Worm (Caenorhabditis elegans) whole organism, L1 larva: ENCODE measurements around the gene tpst-1.

Source experiments
- C34B4.2 ChIP-seq: sonication (generic microtip); optimal IDR thresholded peaks from 2 replicates; lab custom pipeline; 2017; ENCODE audit warnings: mild to moderate bottlenecking, missing genetic modification characterization, missing compliant biosample characterization
- F16B12.6 ChIP-seq: fragments of 150-350 bp; optimal IDR thresholded peaks from 2 replicates; lab custom pipeline; 2014; ENCODE audit warnings: missing biosample characterization, missing genetic modification characterization
- Y116A8C.19 ChIP-seq: sonication (generic microtip); optimal IDR thresholded peaks from 2 replicates; lab custom pipeline; 2016; ENCODE audit warnings: missing compliant biosample characterization, missing genetic modification characterization, borderline replicate concordance
- aly-2 ChIP-seq: fragments of 150-350 bp; optimal IDR thresholded peaks from 2 replicates; lab custom pipeline; 2014; ENCODE audit warnings: missing biosample characterization, missing genetic modification characterization
- ama-1 ChIP-seq: fragments of 150-350 bp; optimal IDR thresholded peaks from 2 replicates; lab custom pipeline; 2014
- blmp-1 ChIP-seq: fragments of 150-350 bp; optimal IDR thresholded peaks from 2 replicates; lab custom pipeline; 2014; ENCODE audit warnings: missing biosample characterization, missing genetic modification characterization
- ceh-63 ChIP-seq: fragments of 200-800 bp; sonication (Bioruptor generic); optimal IDR thresholded peaks from 2 replicates; lab custom pipeline; 2018; ENCODE audit warnings: mild to moderate bottlenecking, missing genetic modification characterization, missing compliant biosample characterization
- ceh-82 ChIP-seq, 3 experiments: fragments of 150-350 bp in 1 of 3; sonication (generic microtip) in 2 of 3; optimal IDR thresholded peaks; 2 replicates each; lab custom pipeline; 2014 to 2017; ENCODE audit warnings: missing biosample characterization in 3 of 3, missing genetic modification characterization in 3 of 3
- dpl-1 ChIP-seq, 3 experiments: fragments of 150-350 bp in 2 of 3; sonication (generic microtip) in 1 of 3; optimal IDR thresholded peaks; 2 replicates each; lab custom pipeline; 2014 to 2017; ENCODE audit warnings: missing biosample characterization in 3 of 3, missing genetic modification characterization in 3 of 3, missing genetic modification reagents in 3 of 3
- dsc-1 ChIP-seq: sonication (generic microtip); optimal IDR thresholded peaks from 2 replicates; lab custom pipeline; 2016; ENCODE audit warnings: mild to moderate bottlenecking, missing genetic modification characterization, missing compliant biosample characterization
- efl-1 ChIP-seq, 4 experiments: fragments of 150-350 bp; optimal IDR thresholded peaks in 3 of 4; peaks in 1 of 4; 1 replicate in 1 of 4; 2 replicates in 3 of 4; lab custom pipeline; 2014; ENCODE audit warnings: missing biosample characterization in 2 of 4, missing genetic modification characterization in 2 of 4, missing genetic modification reagents in 2 of 4
- efl-3 ChIP-seq: fragments of 200-800 bp; sonication (Bioruptor generic); optimal IDR thresholded peaks from 2 replicates; lab custom pipeline; 2018; ENCODE audit warnings: mild to moderate bottlenecking, missing genetic modification characterization, missing compliant biosample characterization
- egl-13 ChIP-seq: sonication (generic microtip); optimal IDR thresholded peaks from 2 replicates; lab custom pipeline; 2016; ENCODE audit warnings: missing genotype, missing genetic modification reagents, missing genetic modification characterization, missing compliant biosample characterization
- elt-2 ChIP-seq: sonication (generic microtip); optimal IDR thresholded peaks from 2 replicates; lab custom pipeline; 2016; ENCODE audit warnings: missing genetic modification characterization, mild to moderate bottlenecking, inconsistent platforms, missing compliant biosample characterization, missing genetic modification reagents
- elt-3 ChIP-seq, 6 experiments: fragments of 150-350 bp in 1 of 6; sonication (generic microtip); optimal IDR thresholded peaks; 2 replicates each; lab custom pipeline; 2017 to 2018; ENCODE audit warnings: missing biosample characterization in 6 of 6, missing genetic modification characterization in 6 of 6, inconsistent platforms in 1 of 6
- fkh-8 ChIP-seq: sonication (generic microtip); optimal IDR thresholded peaks from 2 replicates; lab custom pipeline; 2016; ENCODE audit warnings: mild to moderate bottlenecking, missing genetic modification characterization, missing compliant biosample characterization
- hlh-4 ChIP-seq: sonication (generic microtip); optimal IDR thresholded peaks from 2 replicates; lab custom pipeline; 2016; ENCODE audit warnings: mild to moderate bottlenecking, missing genetic modification characterization, missing compliant biosample characterization
- hpl-2 ChIP-seq: fragments of 150-350 bp; optimal IDR thresholded peaks from 2 replicates; lab custom pipeline; 2014; ENCODE audit warnings: missing biosample characterization, missing genetic modification reagents, missing genetic modification characterization
- irx-1 ChIP-seq: sonication (generic microtip); optimal IDR thresholded peaks from 2 replicates; lab custom pipeline; 2016; ENCODE audit warnings: missing genetic modification characterization, missing compliant biosample characterization
- jun-1 ChIP-seq: fragments of 150-350 bp; optimal IDR thresholded peaks from 2 replicates; lab custom pipeline; 2014; ENCODE audit warnings: missing biosample characterization, missing genetic modification reagents, missing genetic modification characterization
- lin-13 ChIP-seq: fragments of 150-350 bp; optimal IDR thresholded peaks from 2 replicates; lab custom pipeline; 2014; ENCODE audit warnings: missing biosample characterization, missing genetic modification reagents, missing genetic modification characterization
- lin-14 ChIP-seq: fragments of 200-800 bp; sonication (Bioruptor generic); optimal IDR thresholded peaks from 2 replicates; lab custom pipeline; 2018; ENCODE audit warnings: mild to moderate bottlenecking, missing genetic modification characterization, moderate library complexity, missing compliant biosample characterization
- lin-15B ChIP-seq: fragments of 150-350 bp; sonication (generic microtip); optimal IDR thresholded peaks from 3 replicates; lab custom pipeline; 2014; ENCODE audit warnings: missing biosample characterization, missing genetic modification characterization
- lin-39 ChIP-seq: fragments of 150-350 bp; optimal IDR thresholded peaks from 2 replicates; lab custom pipeline; 2014; ENCODE audit warnings: missing biosample characterization, missing genetic modification reagents, missing genetic modification characterization
- lir-3 ChIP-seq: sonication (generic microtip); optimal IDR thresholded peaks from 2 replicates; lab custom pipeline; 2016; ENCODE audit warnings: mild to moderate bottlenecking, missing genetic modification characterization, moderate library complexity, missing compliant biosample characterization; ENCODE audit not compliant: poor library complexity
- mab-9 ChIP-seq: fragments of 200-800 bp; sonication (Bioruptor generic); IDR thresholded peaks from 2 replicates; pipeline ENCODE4 v1.3.6; 2022; ENCODE audit warnings: missing genetic modification reagents, missing genetic modification characterization, missing compliant biosample characterization
- mef-2 ChIP-seq: fragments of 150-350 bp; optimal IDR thresholded peaks from 2 replicates; lab custom pipeline; 2014; ENCODE audit warnings: missing biosample characterization, missing genetic modification characterization
- mep-1 ChIP-seq: fragments of 150-350 bp; optimal IDR thresholded peaks from 2 replicates; lab custom pipeline; 2014; ENCODE audit warnings: missing biosample characterization, missing genetic modification characterization
- nhr-11 ChIP-seq: fragments of 150-350 bp; optimal IDR thresholded peaks from 2 replicates; lab custom pipeline; 2014; ENCODE audit warnings: missing biosample characterization, missing genetic modification characterization
- nhr-12 ChIP-seq: sonication (generic microtip); optimal IDR thresholded peaks from 2 replicates; lab custom pipeline; 2017; ENCODE audit warnings: missing biosample characterization, missing genetic modification characterization
- nhr-19 ChIP-seq: fragments of 200-800 bp; sonication (Bioruptor generic); conservative IDR thresholded peaks from 2 replicates; pipeline ENCODE4 v1.3.6; 2022; ENCODE audit warnings: missing genetic modification characterization, missing compliant biosample characterization
- nhr-237 ChIP-seq: fragments of 150-350 bp; optimal IDR thresholded peaks from 2 replicates; lab custom pipeline; 2014; ENCODE audit warnings: missing biosample characterization, missing genetic modification characterization
- nhr-28 ChIP-seq: fragments of 150-350 bp; optimal IDR thresholded peaks from 2 replicates; lab custom pipeline; 2014; ENCODE audit warnings: missing biosample characterization, missing genetic modification characterization
- nhr-47 ChIP-seq: sonication (generic microtip); optimal IDR thresholded peaks from 2 replicates; lab custom pipeline; 2016; ENCODE audit warnings: mild to moderate bottlenecking, missing genetic modification characterization, moderate library complexity, missing compliant biosample characterization
- nhr-76 ChIP-seq: sonication (generic microtip); optimal IDR thresholded peaks from 2 replicates; lab custom pipeline; 2017; ENCODE audit warnings: missing biosample characterization, missing genetic modification characterization
- nhr-77 ChIP-seq: fragments of 150-350 bp; optimal IDR thresholded peaks from 2 replicates; lab custom pipeline; 2014; ENCODE audit warnings: missing biosample characterization, missing genetic modification characterization
- nhr-85 ChIP-seq: sonication (generic microtip); peaks from one replicate; lab custom pipeline; 2016; ENCODE audit warnings: missing genetic modification characterization, inconsistent platforms, missing compliant biosample characterization
- pag-3 ChIP-seq: sonication (generic microtip); optimal IDR thresholded peaks from 2 replicates; lab custom pipeline; 2017; ENCODE audit warnings: missing genetic modification characterization, mild to moderate bottlenecking, missing compliant biosample characterization, antibody characterized with exemption, borderline replicate concordance; ENCODE audit not compliant: insufficient read depth
- pax-3 ChIP-seq: fragments of 200-800 bp; sonication (Bioruptor generic); optimal IDR thresholded peaks from 2 replicates; lab custom pipeline; 2018; ENCODE audit warnings: mild to moderate bottlenecking, missing genetic modification characterization, moderate library complexity, missing compliant biosample characterization
- pqm-1 ChIP-seq: sonication (generic microtip); optimal IDR thresholded peaks from 3 replicates; lab custom pipeline; 2017; ENCODE audit warnings: missing biosample characterization, missing genetic modification characterization
- skn-1 ChIP-seq: fragments of 150-350 bp; optimal IDR thresholded peaks from 2 replicates; lab custom pipeline; 2014; ENCODE audit warnings: missing biosample characterization, missing genetic modification characterization
- snpc-4 ChIP-seq: fragments of 150-350 bp; optimal IDR thresholded peaks from 2 replicates; lab custom pipeline; 2014; ENCODE audit warnings: missing biosample characterization, missing genetic modification characterization
- snu-23 ChIP-seq: sonication (generic microtip); optimal IDR thresholded peaks from 2 replicates; lab custom pipeline; 2016; ENCODE audit warnings: missing genetic modification characterization, missing compliant biosample characterization
- sox-4 ChIP-seq: sonication (generic microtip); optimal IDR thresholded peaks from 2 replicates; lab custom pipeline; 2016; ENCODE audit warnings: missing genetic modification characterization, missing compliant biosample characterization
- swsn-7 ChIP-seq: sonication (generic microtip); optimal IDR thresholded peaks from 2 replicates; lab custom pipeline; 2016; ENCODE audit warnings: missing genetic modification characterization, missing compliant biosample characterization
- tbx-2 ChIP-seq: sonication (generic microtip); optimal IDR thresholded peaks from 2 replicates; lab custom pipeline; 2016; ENCODE audit warnings: missing genetic modification characterization, missing compliant biosample characterization
- unc-130 ChIP-seq: fragments of 150-350 bp; optimal IDR thresholded peaks from 2 replicates; lab custom pipeline; 2017; ENCODE audit warnings: missing biosample characterization, missing genetic modification characterization, inconsistent platforms
- unc-86 ChIP-seq: sonication (generic microtip); optimal IDR thresholded peaks from 2 replicates; lab custom pipeline; 2016; ENCODE audit warnings: missing genetic modification characterization, missing compliant biosample characterization
- unc-98 ChIP-seq: fragments of 200-800 bp; sonication (Bioruptor generic); IDR thresholded peaks from 2 replicates; pipeline ENCODE4 v1.3.6; 2022; ENCODE audit warnings: missing genetic modification characterization, missing compliant biosample characterization
- zag-1 ChIP-seq: fragments of 150-350 bp; optimal IDR thresholded peaks from 2 replicates; lab custom pipeline; 2014; ENCODE audit warnings: missing biosample characterization, missing genetic modification characterization
- zip-4 ChIP-seq: fragments of 200-800 bp; sonication (Bioruptor generic); optimal IDR thresholded peaks from 2 replicates; lab custom pipeline; 2018; ENCODE audit warnings: mild to moderate bottlenecking, missing genetic modification characterization, moderate library complexity, missing compliant biosample characterization
- ztf-11 ChIP-seq, 2 experiments: sonication (generic microtip); optimal IDR thresholded peaks; 2 replicates each; lab custom pipeline; 2016 to 2017; ENCODE audit warnings: missing genetic modification characterization in 2 of 2, missing biosample characterization in 1 of 2, missing compliant biosample characterization in 1 of 2
- ztf-4 ChIP-seq: fragments of 150-350 bp; optimal IDR thresholded peaks from 2 replicates; lab custom pipeline; 2014; ENCODE audit warnings: missing biosample characterization, missing genetic modification characterization

tpst-1 gene

ce11 chrIII:12615859-12616439 lies 46.1 kb downstream of the tpst-1 start (continued):
- TF ChIP-seq lin-39 (no peak), zag-1 (tag; lab: Kevin White, UChicago) (no peak), skn-1 (tag; lab: Kevin White, UChicago) (no peak), pax-3 (tag; lab: Kevin White, UChicago) (peak; percentile 79), nhr-47 (peak; percentile 82), mef-2 (no peak), nhr-28 (tag; lab: Kevin White, UChicago) (no peak), sox-4 (tag; lab: Kevin White, UChicago) (peak; percentile 82), C34B4.2 (tag; lab: Kevin White, UChicago) (no peak), aly-2 (tag; lab: Kevin White, UChicago) (no peak), snpc-4 (no peak), lin-14 (GFP tag; lab: Kevin White, UChicago) (peak; percentile 29), swsn-7 (peak; percentile 40), lin-15B (no peak), lir-3 (no peak), Y116A8C.19 (no peak), zip-4 (GFP tag; lab: Kevin White, UChicago) (no peak), jun-1 (tag; lab: Kevin White, UChicago) (peak; percentile 29), elt-3 (tag; optimal IDR thresholded peaks at IDR 0.05; lab: Kevin White, UChicago) (no peak), nhr-12 (tag; lab: Kevin White, UChicago) (no peak), dpl-1 (GFP tag; optimal IDR thresholded peaks at IDR 0.05; lab: Kevin White, UChicago) (no peak), mep-1 (tag; lab: Kevin White, UChicago) (peak; percentile 24), nhr-76 (tag; lab: Kevin White, UChicago) (no peak), lin-13 (GFP tag; lab: Kevin White, UChicago) (no peak), ceh-82 (tag; optimal IDR thresholded peaks at IDR 0.05; lab: Kevin White, UChicago) (no peak), unc-130 (tag; lab: Kevin White, UChicago) (no peak), irx-1 (tag; lab: Kevin White, UChicago) (peak; percentile 1), nhr-85 (tag; lab: Kevin White, UChicago) (no peak), nhr-19 (no peak), elt-2 (tag; lab: Kevin White, UChicago) (no peak), ztf-4 (peak; percentile 55), unc-86 (tag; lab: Kevin White, UChicago) (peak; percentile 36), hpl-2 (no peak), mab-9 (GFP tag; lab: Robert Waterston, UW) (no peak), dsc-1 (peak; percentile 92), F16B12.6 (tag; lab: Kevin White, UChicago) (no peak), pqm-1 (no peak), ztf-11 (tag; optimal IDR thresholded peaks at IDR 0.05; lab: Kevin White, UChicago) (no peak), pag-3 (tag; lab: Kevin White, UChicago) (no peak), snu-23 (GFP tag; lab: Kevin White, UChicago) (no peak), nhr-77 (tag; lab: Kevin White, UChicago) (peak; percentile 0), nhr-237 (tag; lab: Kevin White, UChicago) (no peak), ceh-63 (GFP tag; lab: Kevin White, UChicago) (no peak), efl-1 (optimal IDR thresholded peaks at IDR 0.05; lab: Kevin White, UChicago) (no peak), efl-1 (GFP tag; optimal IDR thresholded peaks at IDR 0.05 in 1 of 2; lab: Kevin White, UChicago) (no peak), hlh-4 (peak; percentile 57), blmp-1 (no peak), nhr-11 (no peak), tbx-2 (tag; lab: Kevin White, UChicago) (no peak), efl-3 (no peak), egl-13 (tag; lab: Kevin White, UChicago) (peak; percentile 75), fkh-8 (tag; lab: Kevin White, UChicago) (peak; percentile 95), ama-1 (lab: Kevin White, UChicago) (no peak), unc-98 (no peak)
